Worm (Caenorhabditis elegans) whole organism, midembryonic: ENCODE data around the gene lec-1.

ENCODE experiments used
- T22C8.4 ChIP-seq: fragments of 200-800 bp; sonication (Bioruptor generic); IDR thresholded peaks from 2 replicates; pipeline ENCODE4 v1.3.6; 2022; ENCODE audit warnings: missing genetic modification characterization, missing compliant biosample characterization
- cog-1 ChIP-seq: sonication (generic microtip); optimal IDR thresholded peaks from 2 replicates; lab custom pipeline; 2016; ENCODE audit warnings: missing genetic modification characterization, missing compliant biosample characterization
- flt-1 ChIP-seq: fragments of 200-800 bp; sonication (Bioruptor generic); IDR thresholded peaks from 2 replicates; pipeline ENCODE4 v1.3.6; 2022; ENCODE audit warnings: missing genetic modification characterization, missing compliant biosample characterization
- klf-2 ChIP-seq: fragments of 200-800 bp; sonication (Bioruptor generic); conservative IDR thresholded peaks from 2 replicates; pipeline ENCODE4 v1.3.6; 2022; ENCODE audit warnings: missing genetic modification reagents, missing genetic modification characterization, missing compliant biosample characterization
- med-1 ChIP-seq: sonication (generic microtip); optimal IDR thresholded peaks from 2 replicates; lab custom pipeline; 2017; ENCODE audit warnings: missing genetic modification characterization, mild to moderate bottlenecking, missing compliant biosample characterization, antibody characterized with exemption, missing genetic modification reagents; ENCODE audit not compliant: insufficient read depth
- ref-1 ChIP-seq: fragments of 200-800 bp; sonication (Bioruptor generic); conservative IDR thresholded peaks from 2 replicates; pipeline ENCODE4 v1.3.6; 2022; ENCODE audit warnings: missing genetic modification reagents, missing genetic modification characterization, missing compliant biosample characterization
- tab-1 ChIP-seq: fragments of 200-800 bp; sonication (Bioruptor generic); IDR thresholded peaks from 2 replicates; pipeline ENCODE4 v1.3.6; 2022; ENCODE audit warnings: missing genetic modification characterization, missing compliant biosample characterization
- ztf-23 ChIP-seq: fragments of 200-800 bp; sonication (Bioruptor generic); IDR thresholded peaks from 2 replicates; pipeline ENCODE4 v1.3.6; 2022; ENCODE audit warnings: missing genetic modification reagents, missing genetic modification characterization, missing compliant biosample characterization
- ztf-29 ChIP-seq: fragments of 200-800 bp; sonication (Bioruptor generic); IDR thresholded peaks from 2 replicates; pipeline ENCODE4 v1.3.6; 2022; ENCODE audit warnings: missing genetic modification reagents, missing genetic modification characterization, missing compliant biosample characterization

The lec-1 gene

DNA sequence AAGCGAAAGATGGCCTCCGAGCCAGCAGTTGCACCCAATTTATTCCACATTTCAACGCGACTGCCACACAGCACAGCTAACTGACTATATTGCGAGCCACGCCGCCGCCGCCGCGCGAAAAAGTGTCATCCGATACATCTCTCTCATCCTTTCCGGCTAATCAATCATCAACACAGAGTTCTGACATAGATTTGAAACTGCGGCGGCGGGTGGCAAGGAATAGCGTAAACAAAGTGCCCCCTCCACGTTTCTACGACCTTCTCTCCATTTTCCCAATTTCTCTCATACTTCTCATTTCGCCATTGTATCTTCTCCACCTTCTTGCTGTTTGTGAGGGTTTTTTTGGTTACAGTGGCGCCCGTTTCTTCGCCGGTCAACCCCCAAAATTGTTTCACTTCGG, 6.0 kb upstream of the lec-1 start:
- no peak for TF ChIP-seq med-1 (GFP tag; lab: Kevin White, UChicago)
- TF ChIP-seq klf-2 (GFP tag; lab: Robert Waterston, UW), result no peak
- TF ChIP-seq flt-1, result no peak

DNA sequence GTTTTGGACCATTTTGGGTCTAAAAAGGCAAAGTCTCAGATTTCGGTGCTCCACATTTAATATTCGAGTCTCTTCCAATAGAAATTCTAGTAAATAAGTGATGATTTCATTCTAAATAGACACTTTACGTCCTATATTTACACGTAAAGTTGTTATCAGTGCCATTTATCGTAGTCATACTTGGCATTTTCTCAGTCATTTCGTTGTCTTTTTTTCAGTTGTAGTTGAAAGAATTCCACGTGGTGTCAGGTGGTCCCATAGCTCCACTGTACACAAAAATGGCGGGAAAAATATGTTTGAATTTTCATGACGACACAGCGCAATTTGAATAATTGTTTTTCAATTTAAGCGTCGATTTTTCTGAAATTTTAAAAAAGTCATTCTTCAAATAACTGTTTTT, 4.9 kb upstream of the lec-1 start:
- no peak for TF ChIP-seq flt-1
- TF ChIP-seq T22C8.4 (GFP tag; lab: Robert Waterston, UW), result no peak
- TF ChIP-seq ref-1 (GFP tag; lab: Robert Waterston, UW), result no peak
- no peak for TF ChIP-seq ztf-23 (GFP tag; lab: Robert Waterston, UW)
- TF ChIP-seq cog-1 (tag; lab: Kevin White, UChicago), result no peak
- no peak for TF ChIP-seq tab-1 (GFP tag; lab: Robert Waterston, UW)
- no peak for TF ChIP-seq med-1 (GFP tag; lab: Kevin White, UChicago)
- no peak for TF ChIP-seq ztf-29 (GFP tag; lab: Robert Waterston, UW)
- TF ChIP-seq klf-2 (GFP tag; lab: Robert Waterston, UW), result no peak

- no peak for TF ChIP-seq ztf-23 (GFP tag; lab: Robert Waterston, UW)
- no peak for TF ChIP-seq med-1 (GFP tag; lab: Kevin White, UChicago)
Observed at ce11 chrII:13193563-13194103, 1.7 kb upstream of the lec-1 start.

- no peak for TF ChIP-seq med-1 (GFP tag; lab: Kevin White, UChicago)
- TF ChIP-seq ztf-23 (GFP tag; lab: Robert Waterston, UW), result no peak
- TF ChIP-seq T22C8.4 (GFP tag; lab: Robert Waterston, UW), result no peak
- TF ChIP-seq klf-2 (GFP tag; lab: Robert Waterston, UW), result no peak
- TF ChIP-seq tab-1 (GFP tag; lab: Robert Waterston, UW), result no peak; the same call in 1 of the 2 replicates
- no peak for TF ChIP-seq flt-1
- no peak for TF ChIP-seq cog-1 (tag; lab: Kevin White, UChicago)
- no peak for TF ChIP-seq ref-1 (GFP tag; lab: Robert Waterston, UW)
Observed at ce11 chrII:13195706-13196417, 513 bp downstream of the lec-1 start.

DNA sequence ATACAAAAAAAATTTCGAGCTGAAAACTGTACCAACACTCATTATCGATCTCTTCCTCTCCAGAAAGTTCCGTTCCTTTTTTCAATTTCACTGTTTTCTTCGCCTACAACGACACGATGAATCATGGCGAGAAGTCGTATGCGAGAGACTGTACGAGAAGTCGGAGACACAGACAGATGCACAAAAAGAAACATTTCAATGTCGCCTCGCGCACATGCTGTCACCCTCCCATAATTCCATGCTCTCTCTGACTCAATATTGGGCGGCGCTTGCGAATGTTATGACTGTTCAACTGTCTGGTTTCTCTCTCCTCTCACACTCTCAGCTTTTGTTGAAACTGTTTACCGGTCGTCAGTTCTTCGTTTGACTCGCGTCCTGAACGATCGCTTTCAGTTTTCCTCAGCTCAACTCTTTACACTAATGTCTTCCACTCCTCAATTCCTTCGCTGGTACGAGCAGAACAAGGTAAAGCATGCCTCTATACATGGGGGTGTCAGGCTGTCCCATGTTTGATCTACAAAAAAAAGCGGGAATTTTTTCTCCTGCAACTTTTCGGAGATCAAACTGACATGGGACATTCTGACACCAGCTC, 1.4 kb downstream of the lec-1 start:
- TF ChIP-seq flt-1 (no peak), T22C8.4 (GFP tag; lab: Robert Waterston, UW) (no peak), ztf-23 (GFP tag; lab: Robert Waterston, UW) (no peak), ztf-29 (GFP tag; lab: Robert Waterston, UW) (no peak), med-1 (GFP tag; lab: Kevin White, UChicago) (no peak), cog-1 (tag; lab: Kevin White, UChicago) (no peak), klf-2 (GFP tag; lab: Robert Waterston, UW) (no peak), ref-1 (GFP tag; lab: Robert Waterston, UW) (no peak), tab-1 (GFP tag; lab: Robert Waterston, UW) (no peak)

DNA sequence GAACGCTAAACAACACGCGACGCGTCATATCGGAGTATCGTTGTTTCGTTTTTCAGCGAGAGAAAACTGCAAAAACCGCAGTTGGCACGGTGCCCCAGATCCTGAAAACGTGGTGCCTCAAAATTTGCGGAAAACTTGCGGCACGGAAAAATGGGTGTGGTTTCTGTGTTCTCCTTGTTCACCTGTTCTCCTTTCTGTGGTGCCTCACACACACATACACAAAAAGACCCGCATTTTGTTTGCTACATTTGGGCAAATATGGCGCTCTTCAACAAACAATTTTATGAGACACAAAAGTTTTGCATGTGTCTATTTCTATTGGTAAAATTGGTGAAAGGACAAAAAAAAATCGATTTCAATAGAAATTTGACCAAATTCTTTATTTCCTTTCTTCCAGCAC, 3.5 kb downstream of the lec-1 start:
- TF ChIP-seq klf-2 (GFP tag; lab: Robert Waterston, UW) (no peak), tab-1 (GFP tag; lab: Robert Waterston, UW) (no peak), flt-1 (no peak), med-1 (GFP tag; lab: Kevin White, UChicago) (no peak)

DNA sequence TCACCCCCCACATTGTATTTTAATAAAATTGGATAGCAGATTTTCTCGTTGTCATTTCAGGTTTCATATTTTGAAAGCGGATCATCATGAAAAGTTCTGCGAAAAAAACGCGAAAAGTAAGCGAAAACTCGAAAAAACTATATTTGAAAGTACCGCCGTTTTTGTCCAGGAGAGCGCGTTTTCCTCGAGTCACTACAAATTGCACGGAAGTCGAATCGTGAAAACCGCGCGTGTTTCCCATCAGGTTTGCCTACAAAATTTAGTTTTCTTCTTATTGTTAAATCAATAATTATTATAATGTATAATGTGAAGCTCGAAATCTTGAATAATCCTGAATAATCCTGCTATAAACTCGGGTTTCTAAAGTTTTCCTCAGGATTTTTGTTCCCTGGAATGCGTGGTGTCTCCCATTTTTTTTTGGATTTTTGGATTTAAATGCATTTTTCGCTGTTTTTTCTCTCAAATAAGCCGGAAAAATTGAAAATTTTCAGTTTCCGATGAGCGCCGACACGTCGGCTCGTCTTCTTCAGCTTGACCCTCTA, 4.4 kb downstream of the lec-1 start, which contains the start of gene btf-1:
Gene btf-1 (plus strand): TSS at position 492 of the 542 bp plus-strand sequence.
- TF ChIP-seq klf-2 (GFP tag; lab: Robert Waterston, UW), result peak; percentile 49; the same call in 1 of the 2 replicates
- peak; percentile 73 for TF ChIP-seq cog-1 (tag; lab: Kevin White, UChicago)
- no peak for TF ChIP-seq tab-1 (GFP tag; lab: Robert Waterston, UW)
- TF ChIP-seq flt-1, result peak; percentile 49; the same call in 1 of the 2 replicates
- TF ChIP-seq ztf-23 (GFP tag; lab: Robert Waterston, UW), result peak; percentile 67; the same call in 1 of the 2 replicates
- no peak for TF ChIP-seq T22C8.4 (GFP tag; lab: Robert Waterston, UW)
- TF ChIP-seq ref-1 (GFP tag; lab: Robert Waterston, UW), result no peak
- TF ChIP-seq ztf-29 (GFP tag; lab: Robert Waterston, UW), result no peak
- TF ChIP-seq med-1 (GFP tag; lab: Kevin White, UChicago), result no peak

DNA sequence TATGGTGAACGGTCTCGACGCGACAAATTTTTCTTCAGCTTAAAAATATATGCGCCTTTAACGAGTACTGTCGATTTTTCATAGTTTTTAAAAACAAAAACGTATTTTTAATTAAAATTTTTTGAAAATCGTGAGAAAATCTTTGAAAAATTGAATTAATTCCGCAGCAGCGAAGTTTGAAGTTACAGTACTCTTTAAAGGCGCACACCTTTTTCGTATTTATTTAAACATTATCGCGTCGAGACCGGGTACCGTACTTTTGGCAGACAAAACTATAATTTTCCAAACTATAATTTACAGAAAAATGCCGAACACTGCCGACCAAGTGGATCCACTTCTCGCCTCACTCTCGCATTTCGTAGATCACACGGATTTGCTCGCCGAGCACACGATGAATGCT, 20.4 kb downstream of the lec-1 start, which contains the start of gene F15D4.2:
Gene F15D4.2 (plus strand): TSS at position 301 of the 400 bp plus-strand sequence.
- no peak for TF ChIP-seq klf-2 (GFP tag; lab: Robert Waterston, UW)
- no peak for TF ChIP-seq T22C8.4 (GFP tag; lab: Robert Waterston, UW)
- no peak for TF ChIP-seq med-1 (GFP tag; lab: Kevin White, UChicago)
- no peak for TF ChIP-seq ztf-23 (GFP tag; lab: Robert Waterston, UW)
- no peak for TF ChIP-seq tab-1 (GFP tag; lab: Robert Waterston, UW)
- no peak for TF ChIP-seq cog-1 (tag; lab: Kevin White, UChicago)
- no peak for TF ChIP-seq ref-1 (GFP tag; lab: Robert Waterston, UW)
- TF ChIP-seq ztf-29 (GFP tag; lab: Robert Waterston, UW), result no peak
- TF ChIP-seq flt-1, result no peak

ce11 chrII:13219373-13219772, 24.0 kb downstream of the lec-1 start:
- no peak for TF ChIP-seq tab-1 (GFP tag; lab: Robert Waterston, UW)
- no peak for TF ChIP-seq klf-2 (GFP tag; lab: Robert Waterston, UW)
- TF ChIP-seq ztf-29 (GFP tag; lab: Robert Waterston, UW), result no peak
- TF ChIP-seq med-1 (GFP tag; lab: Kevin White, UChicago), result no peak
- no peak for TF ChIP-seq ztf-23 (GFP tag; lab: Robert Waterston, UW)
- TF ChIP-seq cog-1 (tag; lab: Kevin White, UChicago), result no peak
- no peak for TF ChIP-seq T22C8.4 (GFP tag; lab: Robert Waterston, UW)
- TF ChIP-seq flt-1, result no peak
- TF ChIP-seq ref-1 (GFP tag; lab: Robert Waterston, UW), result no peak
